Fruit fly (Drosophila melanogaster) whole organism, embryonic: ENCODE measurements around the gene brun.
A peak's percentile ranks its signal among the peaks of the same experiment; 100 is the strongest.

Source experiments
- Abd-B ChIP-seq: fragments of 200-800 bp; sonication (Bioruptor generic); optimal IDR thresholded peaks from 2 replicates; lab custom pipeline; 2018; ENCODE audit warnings: missing biosample characterization, mild to moderate bottlenecking, missing genetic modification characterization, moderate library complexity
- Asciz ChIP-seq: fragments of 200-800 bp; sonication (Bioruptor generic); optimal IDR thresholded peaks from 2 replicates; lab custom pipeline; 2017; ENCODE audit warnings: missing biosample characterization, mild to moderate bottlenecking, missing genetic modification characterization, missing genetic modification reagents
- CG1024 ChIP-seq: fragments of 200-800 bp; sonication (Bioruptor generic); IDR thresholded peaks from 2 replicates; pipeline ENCODE4 v1.3.6; 2022; ENCODE audit warnings: missing biosample characterization, missing genetic modification characterization
- CG14710 ChIP-seq: fragments of 200-800 bp; sonication (Bioruptor generic); optimal IDR thresholded peaks from 3 replicates; lab custom pipeline; 2019; ENCODE audit warnings: missing biosample characterization, mild to moderate bottlenecking, missing genetic modification characterization, moderate library complexity
- CG17361 ChIP-seq: fragments of 200-800 bp; sonication (Bioruptor generic); IDR thresholded peaks from 3 replicates; pipeline ENCODE4 v1.3.6; 2022; ENCODE audit warnings: missing biosample characterization, missing genetic modification characterization
- CG2129 ChIP-seq: fragments of 200-800 bp; sonication (Bioruptor generic); IDR thresholded peaks from 2 replicates; pipeline ENCODE4 v1.3.6; 2022; ENCODE audit warnings: missing biosample characterization, missing genetic modification characterization; ENCODE audit not compliant: partially characterized antibody
- CG31224 ChIP-seq: fragments of 200-800 bp; sonication (Bioruptor generic); IDR thresholded peaks from 2 replicates; pipeline ENCODE4 v1.3.6; 2022; ENCODE audit warnings: missing biosample characterization, missing genetic modification characterization
- CG32772 ChIP-seq: fragments of 200-800 bp; sonication (Bioruptor generic); IDR thresholded peaks from 2 replicates; pipeline ENCODE4 v1.3.6; 2022; ENCODE audit warnings: missing biosample characterization, missing genetic modification characterization
- CG34422 ChIP-seq: fragments of 200-800 bp; sonication (Bioruptor generic); IDR thresholded peaks from 3 replicates; pipeline ENCODE4 v1.3.6; 2022; ENCODE audit warnings: missing biosample characterization, missing genetic modification characterization
- CG3995 ChIP-seq: fragments of 200-800 bp; sonication (Bioruptor generic); optimal IDR thresholded peaks from 3 replicates; lab custom pipeline; 2016; ENCODE audit warnings: missing biosample characterization, missing genetic modification characterization
- CG4360 ChIP-seq: fragments of 200-800 bp; sonication (Bioruptor generic); IDR thresholded peaks from 2 replicates; pipeline ENCODE4 v1.3.6; 2022; ENCODE audit warnings: missing biosample characterization, missing genetic modification characterization
- CG6175 ChIP-seq: fragments of 200-800 bp; sonication (Bioruptor generic); IDR thresholded peaks from 3 replicates; pipeline ENCODE4 v1.3.6; 2022; ENCODE audit warnings: missing biosample characterization, missing genetic modification characterization
- CG6254 ChIP-seq: fragments of 200-800 bp; sonication (Bioruptor generic); optimal IDR thresholded peaks from 3 replicates; lab custom pipeline; 2017; ENCODE audit warnings: mild to moderate bottlenecking, missing biosample characterization, missing genetic modification reagents, missing genetic modification characterization
- CG6689 ChIP-seq: fragments of 200-800 bp; sonication (Bioruptor generic); IDR thresholded peaks from 2 replicates; pipeline ENCODE4 v1.3.6; 2022; ENCODE audit warnings: missing biosample characterization, missing genetic modification characterization
- CG7963 ChIP-seq: fragments of 200-800 bp; sonication (Bioruptor generic); IDR thresholded peaks from 3 replicates; pipeline ENCODE4 v1.3.6; 2022; ENCODE audit warnings: missing biosample characterization, missing genetic modification characterization; ENCODE audit not compliant: partially characterized antibody
- CG8281 ChIP-seq: fragments of 200-800 bp; sonication (Bioruptor generic); optimal IDR thresholded peaks from 2 replicates; lab custom pipeline; 2018; ENCODE audit warnings: missing biosample characterization, mild to moderate bottlenecking, missing genetic modification characterization, moderate library complexity
- CG8388 ChIP-seq: fragments of 200-800 bp; sonication (Bioruptor generic); optimal IDR thresholded peaks from 2 replicates; lab custom pipeline; 2019; ENCODE audit warnings: missing biosample characterization, mild to moderate bottlenecking, missing genetic modification characterization, moderate library complexity
- CG9797 ChIP-seq: fragments of 200-800 bp; sonication (Bioruptor generic); optimal IDR thresholded peaks from 3 replicates; lab custom pipeline; 2018; ENCODE audit warnings: missing biosample characterization, mild to moderate bottlenecking, missing genetic modification characterization
- CG9932 ChIP-seq: fragments of 200-800 bp; sonication (Bioruptor generic); IDR thresholded peaks from 2 replicates; pipeline ENCODE4 v1.3.6; 2022; ENCODE audit warnings: missing biosample characterization, missing genetic modification characterization
- Dll ChIP-seq: fragments of 200-800 bp; sonication (Bioruptor generic); IDR thresholded peaks from 4 replicates; pipeline ENCODE4 v1.3.6; 2022; ENCODE audit warnings: missing biosample characterization, missing genetic modification characterization; ENCODE audit not compliant: partially characterized antibody
- Doc2 ChIP-seq: fragments of 200-800 bp; sonication (Bioruptor generic); IDR thresholded peaks from 2 replicates; pipeline ENCODE4 v1.3.6; 2022; ENCODE audit warnings: missing biosample characterization, missing genetic modification characterization
- Dp ChIP-seq: fragments of 200-800 bp; sonication (Bioruptor generic); optimal IDR thresholded peaks from 2 replicates; lab custom pipeline; 2018; ENCODE audit warnings: missing biosample characterization, mild to moderate bottlenecking, missing genetic modification characterization, moderate library complexity
- Ets97D ChIP-seq: fragments of 200-800 bp; sonication (Bioruptor generic); optimal IDR thresholded peaks from 3 replicates; lab custom pipeline; 2016; ENCODE audit warnings: missing biosample characterization, missing genetic modification characterization
- MBD-R2 ChIP-seq: fragments of 200-800 bp; sonication (Bioruptor generic); IDR thresholded peaks from 2 replicates; pipeline ENCODE4 v1.3.6; 2022; ENCODE audit warnings: missing biosample characterization, missing genetic modification characterization
- Mad ChIP-seq: fragments of 200-800 bp; sonication (Bioruptor generic); optimal IDR thresholded peaks from 2 replicates; lab custom pipeline; 2016; ENCODE audit warnings: missing biosample characterization, missing genetic modification characterization
- Nf-YC ChIP-seq: fragments of 200-800 bp; optimal IDR thresholded peaks from 3 replicates; lab custom pipeline; 2019; ENCODE audit warnings: missing biosample characterization, mild to moderate bottlenecking, missing genetic modification characterization, moderate library complexity
- NfI ChIP-seq: fragments of 200-800 bp; sonication (Bioruptor generic); optimal IDR thresholded peaks from 3 replicates; lab custom pipeline; 2018; ENCODE audit warnings: missing biosample characterization, mild to moderate bottlenecking, missing genetic modification characterization, moderate library complexity
- Opbp ChIP-seq: fragments of 200-800 bp; sonication (Bioruptor generic); IDR thresholded peaks from 3 replicates; pipeline ENCODE4 v1.3.6; 2022; ENCODE audit warnings: missing biosample characterization, missing genetic modification characterization; ENCODE audit not compliant: partially characterized antibody
- Optix ChIP-seq: fragments of 200-800 bp; sonication (Bioruptor generic); IDR thresholded peaks from 3 replicates; pipeline ENCODE4 v1.3.6; 2022; ENCODE audit warnings: missing biosample characterization, missing genetic modification characterization
- Rfx ChIP-seq: fragments of 200-800 bp; sonication (Bioruptor generic); IDR thresholded peaks from 2 replicates; pipeline ENCODE4 v1.3.6; 2022; ENCODE audit warnings: missing biosample characterization, missing genetic modification characterization
- ac ChIP-seq: fragments of 200-800 bp; sonication (Bioruptor generic); optimal IDR thresholded peaks from 3 replicates; lab custom pipeline; 2017; ENCODE audit warnings: missing biosample characterization, mild to moderate bottlenecking, missing genetic modification characterization
- ap ChIP-seq: fragments of 200-800 bp; sonication (Bioruptor generic); IDR thresholded peaks from 2 replicates; pipeline ENCODE4 v1.3.6; 2022; ENCODE audit warnings: missing biosample characterization, missing genetic modification characterization
- chinmo ChIP-seq: fragments of 200-800 bp; sonication (Bioruptor generic); IDR thresholded peaks from 4 replicates; pipeline ENCODE4 v1.3.6; 2022; ENCODE audit warnings: missing biosample characterization, missing genetic modification characterization; ENCODE audit not compliant: partially characterized antibody
- dysf ChIP-seq: fragments of 200-800 bp; sonication (Bioruptor generic); IDR thresholded peaks from 3 replicates; pipeline ENCODE4 v1.3.6; 2022; ENCODE audit warnings: missing biosample characterization, missing genetic modification characterization
- eve ChIP-seq, 2 experiments: fragments of >200 bp; optimal IDR thresholded peaks; 2 replicates each; lab custom pipeline; 2017; ENCODE audit warnings: missing biosample characterization in 2 of 2, missing genetic modification characterization in 2 of 2
- gce ChIP-seq: fragments of 200-800 bp; sonication (Bioruptor generic); IDR thresholded peaks from 3 replicates; pipeline ENCODE4 v1.3.6; 2022; ENCODE audit warnings: missing biosample characterization, missing genetic modification characterization
- gcm ChIP-seq: fragments of 200-800 bp; sonication (Bioruptor generic); optimal IDR thresholded peaks from 2 replicates; lab custom pipeline; 2019; ENCODE audit warnings: missing biosample characterization, mild to moderate bottlenecking, missing genetic modification characterization, moderate library complexity
- hbn ChIP-seq: fragments of 200-800 bp; sonication (Bioruptor generic); IDR thresholded peaks from 2 replicates; pipeline ENCODE4 v1.3.6; 2022; ENCODE audit warnings: missing biosample characterization, missing genetic modification characterization; ENCODE audit not compliant: partially characterized antibody
- mam ChIP-seq: fragments of 200-800 bp; sonication (Bioruptor generic); optimal IDR thresholded peaks from 3 replicates; lab custom pipeline; 2016; ENCODE audit warnings: missing biosample characterization, missing genetic modification characterization
- mld ChIP-seq: fragments of 200-800 bp; sonication (Bioruptor generic); IDR thresholded peaks from 3 replicates; pipeline ENCODE4 v1.3.6; 2022; ENCODE audit warnings: missing biosample characterization, missing genetic modification characterization; ENCODE audit not compliant: partially characterized antibody
- nerfin-1 ChIP-seq: fragments of 200-800 bp; sonication (Bioruptor generic); optimal IDR thresholded peaks from 3 replicates; lab custom pipeline; 2019; ENCODE audit warnings: missing biosample characterization, mild to moderate bottlenecking, missing genetic modification characterization, moderate library complexity
- phol ChIP-seq: fragments of 200-800 bp; sonication (Bioruptor generic); optimal IDR thresholded peaks from 3 replicates; lab custom pipeline; 2018; ENCODE audit warnings: missing biosample characterization, mild to moderate bottlenecking, missing genetic modification characterization, moderate library complexity
- pum ChIP-seq: fragments of 200-800 bp; sonication (Bioruptor generic); optimal IDR thresholded peaks from 2 replicates; lab custom pipeline; 2016; ENCODE audit warnings: missing biosample characterization, missing genetic modification characterization
- sd ChIP-seq: fragments of 200-800 bp; sonication (Bioruptor generic); optimal IDR thresholded peaks from 3 replicates; lab custom pipeline; 2018; ENCODE audit warnings: missing biosample characterization, mild to moderate bottlenecking, missing genetic modification characterization, moderate library complexity
- slp2 ChIP-seq: fragments of 200-800 bp; sonication (Bioruptor generic); optimal IDR thresholded peaks from 2 replicates; lab custom pipeline; 2016; ENCODE audit warnings: missing biosample characterization, missing genetic modification characterization
- unc-4 ChIP-seq: fragments of 200-800 bp; sonication (Bioruptor generic); IDR thresholded peaks from 2 replicates; pipeline ENCODE4 v1.3.6; 2022; ENCODE audit warnings: missing biosample characterization, missing genetic modification characterization; ENCODE audit not compliant: partially characterized antibody
- vnd ChIP-seq: fragments of 200-800 bp; sonication (Bioruptor generic); IDR thresholded peaks from 3 replicates; pipeline ENCODE4 v1.3.6; 2022; ENCODE audit warnings: missing biosample characterization, missing genetic modification characterization; ENCODE audit not compliant: partially characterized antibody
- z ChIP-seq: fragments of 200-800 bp; sonication (Bioruptor generic); IDR thresholded peaks from 3 replicates; pipeline ENCODE4 v1.3.6; 2022; ENCODE audit warnings: missing biosample characterization, missing genetic modification characterization
- zen2 ChIP-seq: fragments of 200-800 bp; sonication (Bioruptor generic); IDR thresholded peaks from 3 replicates; pipeline ENCODE4 v1.3.6; 2022; ENCODE audit warnings: missing biosample characterization, missing genetic modification characterization; ENCODE audit not compliant: partially characterized antibody
- zfh1 ChIP-seq: fragments of 200-800 bp; sonication (Bioruptor generic); IDR thresholded peaks from 3 replicates; pipeline ENCODE4 v1.3.6; 2022; ENCODE audit warnings: missing biosample characterization, missing genetic modification characterization

Gene brun

DNA sequence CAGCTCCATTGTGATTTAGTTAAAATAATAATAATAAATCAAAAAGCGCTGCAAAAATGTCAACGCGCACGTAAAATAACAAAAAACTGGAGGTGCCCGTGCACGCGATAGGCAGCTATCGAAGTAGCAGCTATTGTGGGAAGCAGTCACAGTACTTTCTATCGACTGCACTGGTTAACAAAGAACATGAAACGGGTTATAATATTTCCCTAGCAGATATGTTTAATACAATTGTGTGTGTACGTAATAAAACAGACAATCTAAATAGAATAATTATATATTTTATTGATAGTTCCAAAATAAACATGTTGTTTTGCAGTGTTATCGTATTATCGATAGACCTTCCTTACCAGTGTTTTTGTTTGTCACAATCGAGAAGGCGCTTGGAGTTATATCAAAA is 19.9 kb upstream of the brun start, which contains the start of the genes CG31678 and IKKepsilon (continued):
- TF ChIP-seq gce (GFP tag; lab: Robert Waterston, UW): no peak
- no peak for TF ChIP-seq gcm (GFP tag; lab: Kevin White, UChicago)
- TF ChIP-seq CG6254 (GFP tag; lab: Kevin White, UChicago): no peak
- TF ChIP-seq dysf: no peak
- TF ChIP-seq unc-4 (GFP tag; lab: Robert Waterston, UW): peak; percentile 89
- TF ChIP-seq sd (tag; lab: Kevin White, UChicago): no peak
- peak; percentile 89 for TF ChIP-seq Opbp (GFP tag; lab: Robert Waterston, UW)
- TF ChIP-seq Dp (GFP tag; lab: Kevin White, UChicago): peak; percentile 29
- no peak for TF ChIP-seq Nf-YC (tag; lab: Kevin White, UChicago)
- no peak for TF ChIP-seq Asciz (GFP tag; lab: Kevin White, UChicago)
- no peak for TF ChIP-seq CG1024 (GFP tag; lab: Robert Waterston, UW)
- TF ChIP-seq CG3995: peak; percentile 99
- TF ChIP-seq Mad (GFP tag; lab: Kevin White, UChicago): peak; percentile 36
- peak; percentile 86; the same call in 2 of the 4 replicates for TF ChIP-seq chinmo
- TF ChIP-seq CG8388 (GFP tag; lab: Kevin White, UChicago): no peak
- TF ChIP-seq ap (GFP tag; lab: Robert Waterston, UW): no peak
- peak; percentile 76 for TF ChIP-seq CG9932 (GFP tag; lab: Robert Waterston, UW)
- TF ChIP-seq CG32772 (GFP tag; lab: Robert Waterston, UW): no peak
- TF ChIP-seq MBD-R2 (GFP tag; lab: Robert Waterston, UW): peak; percentile 93
- TF ChIP-seq eve (GFP tag; optimal IDR thresholded peaks at IDR 0.05; lab: Kevin White, UChicago): no peak
- no peak; the same call in 2 of the 3 replicates for TF ChIP-seq CG17361 (GFP tag; lab: Robert Waterston, UW)
- TF ChIP-seq mld: peak; percentile 74; the same call in 2 of the 3 replicates
- TF ChIP-seq Ets97D (GFP tag; lab: Kevin White, UChicago): peak; percentile 26
- no peak for TF ChIP-seq Doc2 (GFP tag; lab: Robert Waterston, UW)
- TF ChIP-seq nerfin-1: no peak
- no peak for TF ChIP-seq z (GFP tag; lab: Robert Waterston, UW)
- TF ChIP-seq hbn (GFP tag; lab: Robert Waterston, UW): peak; percentile 86
- peak; percentile 10 for TF ChIP-seq mam (GFP tag; lab: Kevin White, UChicago)
- peak; percentile 64; the same call in 2 of the 3 replicates for TF ChIP-seq CG34422 (GFP tag; lab: Robert Waterston, UW)
- no peak for TF ChIP-seq CG8281 (tag; lab: Kevin White, UChicago)
- TF ChIP-seq CG9797 (GFP tag; lab: Kevin White, UChicago): peak; percentile 12
- TF ChIP-seq Dll (GFP tag; lab: Robert Waterston, UW): peak; percentile 91
- 0 out of 2 replicates have a peak, but pooled peaks have one; percentile 5 for TF ChIP-seq CG4360 (GFP tag; lab: Robert Waterston, UW)
- peak; percentile 73 for TF ChIP-seq CG2129
- TF ChIP-seq phol (tag; lab: Kevin White, UChicago): peak; percentile 52
- TF ChIP-seq Abd-B: no peak
- no peak for TF ChIP-seq pum (GFP tag; lab: Kevin White, UChicago)
- TF ChIP-seq NfI: peak; percentile 34
- no peak for TF ChIP-seq CG6175
- no peak; the same call in 1 of the 2 replicates for TF ChIP-seq CG31224
- TF ChIP-seq vnd (GFP tag; lab: Robert Waterston, UW): peak; percentile 95
- peak; percentile 59 for TF ChIP-seq Rfx
- TF ChIP-seq ac (GFP tag; lab: Kevin White, UChicago): no peak
- peak; percentile 61 for TF ChIP-seq CG14710
- TF ChIP-seq CG7963 (GFP tag; lab: Robert Waterston, UW): peak; percentile 87
- TF ChIP-seq zfh1 (GFP tag; lab: Robert Waterston, UW): peak; percentile 25; the same call in 1 of the 3 replicates
- no peak for TF ChIP-seq slp2 (GFP tag; lab: Kevin White, UChicago)
- TF ChIP-seq Optix (GFP tag; lab: Robert Waterston, UW): no peak
- TF ChIP-seq zen2: peak; percentile 89
- no peak for TF ChIP-seq CG6689 (GFP tag; lab: Robert Waterston, UW)
